Worm (Caenorhabditis elegans): Measurements from ENCODE around the gene ebp-1.

DNA sequence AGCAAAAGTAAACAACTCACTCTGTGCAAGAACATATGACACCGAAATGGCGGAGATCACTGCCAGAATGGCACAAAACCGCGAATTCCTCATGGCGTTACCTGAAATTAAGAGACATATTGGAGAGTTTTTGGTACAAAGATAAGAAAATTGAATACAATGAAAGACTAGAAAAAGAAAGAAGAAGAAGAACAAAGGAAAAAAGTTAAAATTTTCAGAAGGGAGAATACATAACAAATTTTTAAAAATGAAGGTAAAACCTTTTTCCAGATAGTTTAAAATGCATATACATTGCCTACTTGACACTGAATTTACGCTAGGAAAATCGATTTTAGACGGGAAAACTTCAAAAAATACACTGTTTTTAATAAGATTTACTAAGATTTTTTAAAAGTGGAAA lies 42.1 kb upstream of the ebp-1 start, which contains the start of gene lon-8:
- no peak for TF ChIP-seq F49E8.2 (tag; optimal IDR thresholded peaks at IDR 0.05; ENCODE audit: insufficient read depth)
- TF ChIP-seq snpc-4 (GFP tag; optimal IDR thresholded peaks at IDR 0.05) = no peak
- TF ChIP-seq snpc-4 (tag; optimal IDR thresholded peaks at IDR 0.05) = no peak
- no peak for TF ChIP-seq zim-3 (tag; optimal IDR thresholded peaks at IDR 0.05)
- TF ChIP-seq tbp1 (GFP tag; optimal IDR thresholded peaks at IDR 0.05) = no peak
- TF ChIP-seq him-1 (tag; optimal IDR thresholded peaks at IDR 0.05) = no peak
- no peak for TF ChIP-seq ceh-40 (GFP tag; IDR thresholded peaks at IDR 0.05)
- TF ChIP-seq ZK185.1 (tag; optimal IDR thresholded peaks at IDR 0.05; ENCODE audit: poor library complexity, severe bottlenecking) = no peak
- no peak for TF ChIP-seq ekl-4 (GFP tag; IDR thresholded peaks at IDR 0.05)
- no peak for TF ChIP-seq fkh-3 (tag; optimal IDR thresholded peaks at IDR 0.05)
- TF ChIP-seq let-526 (GFP tag; IDR thresholded peaks at IDR 0.05) = no peak
- TF ChIP-seq pha-4 (tag; optimal IDR thresholded peaks at IDR 0.05) = no peak
- no peak for TF ChIP-seq lir-1 (GFP tag; conservative IDR thresholded peaks at IDR 0.05)
- TF ChIP-seq Y56A3A.18 (GFP tag; IDR thresholded peaks at IDR 0.05) = no peak
- TF ChIP-seq efl-1 (GFP tag; optimal IDR thresholded peaks at IDR 0.05) = no peak

Measured in whole organism, young adult.